Fruit fly (Drosophila melanogaster) whole organism, embryonic: ENCODE results near the gene ATPsyngamma.

ENCODE experiments used
- Bgb ChIP-seq: fragments of 200-800 bp; sonication (Bioruptor generic); IDR thresholded peaks from 2 replicates; pipeline ENCODE4 v1.3.6; 2022; ENCODE audit warnings: missing biosample characterization, missing genetic modification characterization; ENCODE audit not compliant: partially characterized antibody
- Blimp-1 ChIP-seq: fragments of 200-800 bp; sonication (Bioruptor generic); optimal IDR thresholded peaks from 3 replicates; lab custom pipeline; 2018; ENCODE audit warnings: missing biosample characterization, missing genetic modification characterization, mild to moderate bottlenecking, moderate library complexity, missing genetic modification reagents
- CG10543 ChIP-seq: fragments of 200-800 bp; sonication (Bioruptor generic); optimal IDR thresholded peaks from 3 replicates; lab custom pipeline; 2017; ENCODE audit warnings: missing biosample characterization, mild to moderate bottlenecking, missing genetic modification characterization, moderate library complexity
- CG12769 ChIP-seq: fragments of 200-800 bp; sonication (Bioruptor generic); optimal IDR thresholded peaks from 2 replicates; lab custom pipeline; 2019; ENCODE audit warnings: missing biosample characterization, mild to moderate bottlenecking, missing genetic modification characterization, moderate library complexity
- CG13287 ChIP-seq: fragments of 200-800 bp; sonication (Bioruptor generic); IDR thresholded peaks from 2 replicates; pipeline ENCODE4 v1.3.6; 2022; ENCODE audit warnings: missing biosample characterization, missing genetic modification characterization; ENCODE audit not compliant: partially characterized antibody
- CG14441 ChIP-seq: fragments of 200-800 bp; sonication (Bioruptor generic); IDR thresholded peaks from 2 replicates; pipeline ENCODE4 v1.3.6; 2022; ENCODE audit warnings: missing biosample characterization, missing genetic modification characterization
- CG14667 ChIP-seq: fragments of 200-800 bp; sonication (Bioruptor generic); IDR thresholded peaks from 2 replicates; pipeline ENCODE4 v1.3.6; 2022; ENCODE audit warnings: missing biosample characterization, missing genetic modification characterization
- CG1529 ChIP-seq: fragments of 200-800 bp; sonication (Bioruptor generic); optimal IDR thresholded peaks from 3 replicates; lab custom pipeline; 2018; ENCODE audit warnings: missing biosample characterization, missing genetic modification characterization
- CG15514 ChIP-seq: fragments of 200-800 bp; sonication (Bioruptor generic); optimal IDR thresholded peaks from 3 replicates; lab custom pipeline; 2017; ENCODE audit warnings: missing biosample characterization, missing genetic modification characterization, mild to moderate bottlenecking, moderate library complexity, missing genetic modification reagents
- CG16813 ChIP-seq: fragments of 200-800 bp; sonication (Bioruptor generic); IDR thresholded peaks from 3 replicates; pipeline ENCODE4 v1.3.6; 2022; ENCODE audit warnings: missing biosample characterization, missing genetic modification characterization; ENCODE audit not compliant: partially characterized antibody
- CG17802 ChIP-seq: fragments of 200-800 bp; sonication (Bioruptor generic); optimal IDR thresholded peaks from 2 replicates; lab custom pipeline; 2018; ENCODE audit warnings: missing biosample characterization, mild to moderate bottlenecking, missing genetic modification characterization, moderate library complexity
- CG2678 ChIP-seq: fragments of 200-800 bp; sonication (Bioruptor generic); optimal IDR thresholded peaks from 3 replicates; lab custom pipeline; 2019; ENCODE audit warnings: missing biosample characterization, mild to moderate bottlenecking, missing genetic modification characterization, moderate library complexity
- CG34422 ChIP-seq: fragments of 200-800 bp; sonication (Bioruptor generic); IDR thresholded peaks from 3 replicates; pipeline ENCODE4 v1.3.6; 2022; ENCODE audit warnings: missing biosample characterization, missing genetic modification characterization
- CG42726 ChIP-seq: fragments of 200-800 bp; sonication (Bioruptor generic); IDR thresholded peaks from 2 replicates; pipeline ENCODE4 v1.3.6; 2022; ENCODE audit warnings: missing biosample characterization, missing genetic modification characterization; ENCODE audit not compliant: partially characterized antibody
- CG4282 ChIP-seq: fragments of 200-800 bp; sonication (Bioruptor generic); optimal IDR thresholded peaks from 2 replicates; lab custom pipeline; 2016; ENCODE audit warnings: missing biosample characterization, missing genetic modification characterization
- CG6683 ChIP-seq: fragments of 200-800 bp; sonication (Bioruptor generic); optimal IDR thresholded peaks from 2 replicates; lab custom pipeline; 2017; ENCODE audit warnings: missing biosample characterization, mild to moderate bottlenecking, missing genetic modification characterization, missing genetic modification reagents
- CG6854 ChIP-seq: fragments of 200-800 bp; sonication (Bioruptor generic); optimal IDR thresholded peaks from 3 replicates; lab custom pipeline; 2017; ENCODE audit warnings: missing biosample characterization, mild to moderate bottlenecking, missing genetic modification characterization
- CG8290 ChIP-seq, 3 experiments: fragments of 200-800 bp; sonication (Bioruptor generic); optimal IDR thresholded peaks; 2 replicates each; lab custom pipeline; 2016 to 2019; ENCODE audit warnings: missing biosample characterization in 3 of 3, missing genetic modification characterization in 3 of 3, mild to moderate bottlenecking in 2 of 3, moderate library complexity in 1 of 3
- ERR ChIP-seq: fragments of 200-800 bp; sonication (Bioruptor generic); optimal IDR thresholded peaks from 2 replicates; lab custom pipeline; 2016; ENCODE audit warnings: missing biosample characterization, missing genetic modification characterization
- Fer3 ChIP-seq: fragments of 200-800 bp; sonication (Bioruptor generic); optimal IDR thresholded peaks from 2 replicates; lab custom pipeline; 2018; ENCODE audit warnings: missing biosample characterization, mild to moderate bottlenecking, missing genetic modification characterization, moderate library complexity
- H2.0 ChIP-seq: fragments of 200-800 bp; sonication (Bioruptor generic); IDR thresholded peaks from 2 replicates; pipeline ENCODE4 v1.3.6; 2022; ENCODE audit warnings: missing biosample characterization, missing genetic modification characterization
- HLH4C ChIP-seq: fragments of 200-800 bp; sonication (Bioruptor generic); IDR thresholded peaks from 3 replicates; pipeline ENCODE4 v1.3.6; 2022; ENCODE audit warnings: missing biosample characterization, missing genetic modification characterization; ENCODE audit not compliant: partially characterized antibody
- Hand ChIP-seq: fragments of 200-800 bp; sonication (Bioruptor generic); optimal IDR thresholded peaks from 2 replicates; lab custom pipeline; 2017; ENCODE audit warnings: mild to moderate bottlenecking, missing biosample characterization, missing genetic modification reagents, missing genetic modification characterization
- Mes4 ChIP-seq: fragments of 200-800 bp; sonication (Bioruptor generic); optimal IDR thresholded peaks from 2 replicates; lab custom pipeline; 2016; ENCODE audit warnings: missing biosample characterization, missing genetic modification characterization
- Side ChIP-seq: fragments of 200-800 bp; sonication (Bioruptor generic); optimal IDR thresholded peaks from 2 replicates; lab custom pipeline; 2016; ENCODE audit warnings: missing biosample characterization, missing genetic modification characterization
- Six4 ChIP-seq: fragments of 200-800 bp; sonication (Bioruptor generic); optimal IDR thresholded peaks from 2 replicates; lab custom pipeline; 2016; ENCODE audit warnings: missing biosample characterization, missing genetic modification characterization
- Spps ChIP-seq: fragments of 200-800 bp; sonication (Bioruptor generic); optimal IDR thresholded peaks from 2 replicates; lab custom pipeline; 2018; ENCODE audit warnings: missing biosample characterization, mild to moderate bottlenecking, missing genetic modification characterization
- abd-A ChIP-seq: fragments of 200-800 bp; sonication (Bioruptor generic); optimal IDR thresholded peaks from 3 replicates; lab custom pipeline; 2019; ENCODE audit warnings: missing biosample characterization, mild to moderate bottlenecking, missing genetic modification characterization, moderate library complexity
- caup ChIP-seq: fragments of 200-800 bp; sonication (Bioruptor generic); optimal IDR thresholded peaks from 3 replicates; lab custom pipeline; 2017; ENCODE audit warnings: missing biosample characterization, mild to moderate bottlenecking, missing genetic modification characterization, moderate library complexity; ENCODE audit not compliant: severe bottlenecking
- crc ChIP-seq: fragments of 200-800 bp; sonication (Bioruptor generic); optimal IDR thresholded peaks from 2 replicates; lab custom pipeline; 2016; ENCODE audit warnings: missing biosample characterization, missing genetic modification characterization
- dmrt11E ChIP-seq: fragments of 200-800 bp; sonication (Bioruptor generic); optimal IDR thresholded peaks from 3 replicates; lab custom pipeline; 2018; ENCODE audit warnings: missing biosample characterization, mild to moderate bottlenecking, missing genetic modification characterization, moderate library complexity
- dmrt99B ChIP-seq: fragments of 200-800 bp; sonication (Bioruptor generic); optimal IDR thresholded peaks from 2 replicates; lab custom pipeline; 2018; ENCODE audit warnings: missing biosample characterization, mild to moderate bottlenecking, missing genetic modification characterization, moderate library complexity
- dpn ChIP-seq, 2 experiments: fragments of 200-800 bp; sonication (Bioruptor generic); optimal IDR thresholded peaks; 3 replicates each; lab custom pipeline; 2016; ENCODE audit warnings: missing biosample characterization in 2 of 2, missing genetic modification characterization in 2 of 2
- gcm ChIP-seq: fragments of 200-800 bp; sonication (Bioruptor generic); optimal IDR thresholded peaks from 2 replicates; lab custom pipeline; 2019; ENCODE audit warnings: missing biosample characterization, mild to moderate bottlenecking, missing genetic modification characterization, moderate library complexity
- gro ChIP-seq: fragments of 200-800 bp; sonication (Bioruptor generic); optimal IDR thresholded peaks from 2 replicates; lab custom pipeline; 2016; ENCODE audit warnings: missing biosample characterization, missing genetic modification characterization
- her ChIP-seq: fragments of 200-800 bp; sonication (Bioruptor generic); optimal IDR thresholded peaks from 2 replicates; lab custom pipeline; 2016; ENCODE audit warnings: missing biosample characterization, missing genetic modification characterization
- lbe ChIP-seq: fragments of 200-800 bp; sonication (Bioruptor generic); optimal IDR thresholded peaks from 2 replicates; lab custom pipeline; 2016; ENCODE audit warnings: missing biosample characterization, mild to moderate bottlenecking, missing genetic modification characterization
- mld ChIP-seq: fragments of 200-800 bp; sonication (Bioruptor generic); IDR thresholded peaks from 3 replicates; pipeline ENCODE4 v1.3.6; 2022; ENCODE audit warnings: missing biosample characterization, missing genetic modification characterization; ENCODE audit not compliant: partially characterized antibody
- nau ChIP-seq: fragments of 200-800 bp; sonication (Bioruptor generic); optimal IDR thresholded peaks from 3 replicates; lab custom pipeline; 2017; ENCODE audit warnings: missing biosample characterization, mild to moderate bottlenecking, missing genetic modification characterization, missing genetic modification reagents
- nerfin-1 ChIP-seq: fragments of 200-800 bp; sonication (Bioruptor generic); optimal IDR thresholded peaks from 3 replicates; lab custom pipeline; 2019; ENCODE audit warnings: missing biosample characterization, mild to moderate bottlenecking, missing genetic modification characterization, moderate library complexity
- pan ChIP-seq, 4 experiments: fragments of >200 bp in 3 of 4; fragments of 200-800 bp in 1 of 4; sonication (Bioruptor generic) in 1 of 4; optimal IDR thresholded peaks in 3 of 4; IDR thresholded peaks in 1 of 4; 2 replicates each; pipeline versions ENCODE4 v1.3.6 to Lab custom; 2017 to 2022; ENCODE audit warnings: missing biosample characterization in 2 of 4, missing genetic modification characterization in 2 of 4, mixed read lengths in 1 of 4
- rib ChIP-seq: fragments of 200-800 bp; sonication (Bioruptor generic); IDR thresholded peaks from 2 replicates; pipeline ENCODE4 v1.3.6; 2022; ENCODE audit warnings: missing biosample characterization, missing genetic modification characterization
- sisA ChIP-seq: fragments of 200-800 bp; sonication (Bioruptor generic); IDR thresholded peaks from 2 replicates; pipeline ENCODE4 v1.3.6; 2022; ENCODE audit warnings: missing biosample characterization, missing genetic modification characterization
- slbo ChIP-seq: fragments of 200-800 bp; sonication (Bioruptor generic); IDR thresholded peaks from 2 replicates; pipeline ENCODE4 v1.3.6; 2022; ENCODE audit warnings: missing biosample characterization, missing genetic modification characterization
- sna ChIP-seq: fragments of 200-800 bp; sonication (Bioruptor generic); IDR thresholded peaks from 2 replicates; pipeline ENCODE4 v1.3.6; 2022; ENCODE audit warnings: missing biosample characterization, missing genetic modification characterization; ENCODE audit not compliant: partially characterized antibody
- sob ChIP-seq: fragments of 200-800 bp; sonication (Bioruptor generic); IDR thresholded peaks from 2 replicates; pipeline ENCODE4 v1.3.6; 2022; ENCODE audit warnings: missing biosample characterization, missing genetic modification characterization
- ttk ChIP-seq: fragments of 200-800 bp; sonication (Bioruptor generic); IDR thresholded peaks from 2 replicates; pipeline ENCODE4 v2.1.2; 2022; ENCODE audit warnings: missing biosample characterization, missing genetic modification characterization
- vfl ChIP-seq: fragments of 200-800 bp; sonication (Bioruptor generic); optimal IDR thresholded peaks from 2 replicates; lab custom pipeline; 2016; ENCODE audit warnings: missing biosample characterization, missing genetic modification characterization

The ATPsyngamma gene

dm6 chr3R:29782367-29782766 is 33.4 kb upstream of the ATPsyngamma start:
- TF ChIP-seq pan (optimal IDR thresholded peaks at IDR 0.05; lab: Kevin White, UChicago) (no peak), pan (GFP tag; optimal IDR thresholded peaks at IDR 0.05 in 1 of 2, IDR thresholded peaks at IDR 0.05 in 1 of 2) (peak in 1 of 2 experiments; percentile 26), Hand (GFP tag; lab: Kevin White, UChicago) (peak; percentile 46), ttk (GFP tag; lab: Robert Waterston, UW) (no peak), CG10543 (GFP tag; lab: Kevin White, UChicago) (peak; percentile 22), nerfin-1 (tag; lab: Kevin White, UChicago) (no peak), gcm (peak; percentile 10), mld (GFP tag; lab: Robert Waterston, UW) (no peak), CG42726 (GFP tag; lab: Robert Waterston, UW) (peak; percentile 81; the same call in 1 of the 2 replicates), gro (peak; percentile 42), CG14667 (GFP tag; lab: Robert Waterston, UW) (no peak), CG16813 (GFP tag; lab: Robert Waterston, UW) (no peak), lbe (GFP tag; lab: Kevin White, UChicago) (peak; percentile 40), CG1529 (GFP tag; lab: Kevin White, UChicago) (no peak), CG4282 (GFP tag; lab: Kevin White, UChicago) (no peak), CG34422 (peak; percentile 48; the same call in 1 of the 3 replicates), CG6683 (GFP tag; lab: Kevin White, UChicago) (peak; percentile 33), HLH4C (GFP tag; lab: Robert Waterston, UW) (peak; percentile 28; the same call in 2 of the 3 replicates), vfl (GFP tag; lab: Kevin White, UChicago) (no peak), Bgb (peak; percentile 71), slbo (GFP tag; lab: Robert Waterston, UW) (no peak), sob (GFP tag; lab: Robert Waterston, UW) (peak; percentile 46; the same call in 1 of the 2 replicates), CG2678 (tag; lab: Kevin White, UChicago) (peak; percentile 50), dmrt11E (tag; lab: Kevin White, UChicago) (no peak), CG13287 (peak; percentile 63), rib (GFP tag; lab: Robert Waterston, UW) (peak; percentile 91), Six4 (GFP tag; lab: Kevin White, UChicago) (no peak), nau (no peak), CG14441 (GFP tag; lab: Robert Waterston, UW) (no peak), sisA (GFP tag; lab: Robert Waterston, UW) (no peak), H2.0 (GFP tag; lab: Robert Waterston, UW) (no peak), Spps (tag; lab: Kevin White, UChicago) (no peak), Fer3 (peak; percentile 38), crc (GFP tag; lab: Kevin White, UChicago) (no peak), sna (GFP tag; lab: Robert Waterston, UW) (peak; percentile 69), CG6854 (GFP tag; lab: Kevin White, UChicago) (peak; percentile 20), CG17802 (tag; lab: Kevin White, UChicago) (no peak), ERR (peak; percentile 16), her (peak; percentile 24), Blimp-1 (no peak), dpn (GFP tag; optimal IDR thresholded peaks at IDR 0.05; lab: Kevin White, UChicago) (peak in 1 of 2 experiments; percentile 26), dmrt99B (tag; lab: Kevin White, UChicago) (peak; percentile 24), Side (GFP tag; lab: Kevin White, UChicago) (peak; percentile 36), abd-A (tag; lab: Kevin White, UChicago) (peak; percentile 69), CG15514 (GFP tag; lab: Kevin White, UChicago) (peak; percentile 82), CG12769 (peak; percentile 65), Mes4 (GFP tag; lab: Kevin White, UChicago) (no peak), CG8290 (GFP tag; optimal IDR thresholded peaks at IDR 0.05; lab: Kevin White, UChicago) (no peak), CG8290 (tag; optimal IDR thresholded peaks at IDR 0.05; lab: Kevin White, UChicago) (peak in 1 of 2 experiments; percentile 61), caup (GFP tag; lab: Kevin White, UChicago) (peak; percentile 71)
